Worm (Caenorhabditis elegans): ENCODE results near the gene C18D11.9.

Gene C18D11.9

DNA sequence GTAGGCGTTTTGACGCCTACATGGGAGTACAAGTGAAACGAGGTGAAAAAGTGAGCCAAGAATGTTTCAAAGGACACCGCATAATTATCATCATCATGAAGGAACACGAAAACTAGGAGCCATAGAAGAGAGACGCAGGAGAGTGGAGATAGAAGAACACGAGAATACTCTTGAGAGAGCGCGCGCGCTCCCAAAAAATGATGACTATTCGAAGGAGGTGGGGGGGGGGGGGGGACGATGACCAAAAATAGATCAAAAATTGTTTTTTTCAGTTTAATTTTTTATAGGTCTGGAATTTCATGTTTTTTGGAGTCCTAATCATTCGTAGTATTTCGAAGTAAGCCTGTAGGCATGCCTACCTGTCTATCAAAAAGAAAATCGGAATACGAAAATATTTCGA is 27.8 kb downstream of the C18D11.9 start:
- TF ChIP-seq ceh-22 (tag; optimal IDR thresholded peaks at IDR 0.05) (no peak), ceh-34 (tag; optimal IDR thresholded peaks at IDR 0.05) (no peak), eyg-1 (tag; optimal IDR thresholded peaks at IDR 0.05) (no peak), pqm-1 (tag; optimal IDR thresholded peaks at IDR 0.05) (no peak), elt-4 (tag; optimal IDR thresholded peaks at IDR 0.05) (no peak), ref-2 (tag; optimal IDR thresholded peaks at IDR 0.05) (no peak), pros-1 (tag; optimal IDR thresholded peaks at IDR 0.05) (no peak), ama-1 (optimal IDR thresholded peaks at IDR 0.05) (no peak), hlh-8 (tag; optimal IDR thresholded peaks at IDR 0.05) (no peak), pag-3 (tag; optimal IDR thresholded peaks at IDR 0.05; ENCODE audit: borderline replicate concordance) (no peak), ceh-30 (tag; optimal IDR thresholded peaks at IDR 0.05) (no peak), ceh-14 (tag; optimal IDR thresholded peaks at IDR 0.05) (no peak), ttx-3 (tag; optimal IDR thresholded peaks at IDR 0.05) (no peak), elt-2 (tag; optimal IDR thresholded peaks at IDR 0.05) (no peak), lin-11 (tag; optimal IDR thresholded peaks at IDR 0.05) (no peak), ceh-48 (tag; optimal IDR thresholded peaks at IDR 0.05) (no peak), pax-1 (tag; optimal IDR thresholded peaks at IDR 0.05) (no peak), fkh-6 (tag; optimal IDR thresholded peaks at IDR 0.05) (no peak), ceh-6 (GFP tag; optimal IDR thresholded peaks at IDR 0.05) (no peak), nhr-11 (tag; optimal IDR thresholded peaks at IDR 0.05) (no peak)

DNA sequence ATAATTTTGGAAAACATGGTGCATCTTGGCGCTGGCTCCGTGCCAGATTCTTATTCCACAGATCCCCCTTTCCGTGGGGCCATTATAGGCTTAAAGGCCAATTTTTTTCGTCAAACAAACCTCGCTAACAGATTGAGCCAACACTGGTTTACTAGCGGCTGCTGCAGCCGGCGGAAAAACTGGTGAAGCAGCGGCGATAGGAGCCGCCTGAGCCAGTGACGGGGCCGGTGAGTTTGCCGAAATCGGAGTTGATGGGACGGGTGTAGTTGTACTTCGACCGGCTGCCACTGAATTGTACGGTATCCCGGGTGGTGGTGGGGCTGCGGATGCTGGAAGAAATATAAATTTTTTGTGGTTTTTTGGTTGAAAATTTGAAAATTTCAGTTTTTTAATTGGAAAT is 32.8 kb downstream of the C18D11.9 start:
- TF ChIP-seq sox-2 (GFP tag; IDR thresholded peaks at IDR 0.05) (no peak), fkh-10 (GFP tag; optimal IDR thresholded peaks at IDR 0.05) (no peak), lin-11 (tag; optimal IDR thresholded peaks at IDR 0.05) (no peak), dmd-4 (tag; optimal IDR thresholded peaks at IDR 0.05; ENCODE audit: borderline replicate concordance) (no peak), pat-9 (tag; optimal IDR thresholded peaks at IDR 0.05) (no peak), elt-2 (tag; optimal IDR thresholded peaks at IDR 0.05) (no peak)

DNA sequence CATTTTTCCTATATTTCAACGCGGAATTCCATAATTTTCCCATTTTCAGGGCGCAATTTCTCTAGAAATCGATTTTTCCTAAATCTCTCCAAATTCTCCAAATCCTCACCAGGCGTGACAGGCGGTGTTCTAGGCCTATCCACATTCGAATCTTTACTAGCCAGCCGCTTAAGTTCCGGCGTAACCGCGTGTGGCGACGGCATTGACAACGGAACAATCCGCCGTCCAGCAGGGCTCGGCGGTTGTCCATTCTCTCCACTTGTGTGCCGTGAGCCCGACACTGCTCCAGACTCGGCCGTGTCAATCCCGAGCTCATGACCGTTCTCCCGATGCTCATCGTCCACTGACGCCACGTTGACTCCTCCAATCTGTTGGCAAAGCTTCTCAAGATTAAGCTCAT is 34.1 kb downstream of the C18D11.9 start:
- TF ChIP-seq ceh-31 (tag; optimal IDR thresholded peaks at IDR 0.05) (no peak), elt-4 (tag; optimal IDR thresholded peaks at IDR 0.05) (peak; percentile 40)

DNA sequence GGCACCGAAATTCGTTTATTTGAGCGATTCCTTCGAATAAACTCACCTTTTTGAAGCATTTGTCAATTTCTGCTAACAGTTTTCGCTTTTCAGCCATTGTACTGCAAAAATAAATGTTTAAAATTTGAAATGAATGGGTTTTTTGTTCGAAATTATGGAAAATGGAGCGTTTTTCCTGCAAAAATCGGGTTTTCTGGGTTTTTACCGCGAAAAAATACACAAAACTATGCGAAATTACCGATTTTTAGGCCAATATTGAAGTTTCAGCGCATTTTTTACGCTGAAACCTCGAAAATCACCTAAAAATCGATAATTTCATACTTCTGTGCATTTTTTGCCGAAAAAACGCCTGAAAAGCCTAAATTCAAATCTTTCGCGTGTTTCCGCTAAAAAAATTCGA is 37.4 kb downstream of the C18D11.9 start, which contains the start of gene ntl-3:
TSS of gene ntl-3 (minus strand) at position 101 of the 400 bp plus-strand sequence.
- no peak for TF ChIP-seq T23F11.4 (GFP tag; optimal IDR thresholded peaks at IDR 0.05)
- no peak for TF ChIP-seq ceh-30 (tag; optimal IDR thresholded peaks at IDR 0.05)
- no peak for TF ChIP-seq eyg-1 (tag; optimal IDR thresholded peaks at IDR 0.05)
- TF ChIP-seq fkh-10 (GFP tag; optimal IDR thresholded peaks at IDR 0.05), result no peak
- TF ChIP-seq ceh-22 (tag; optimal IDR thresholded peaks at IDR 0.05), result no peak
- no peak for TF ChIP-seq pat-9 (tag; optimal IDR thresholded peaks at IDR 0.05)
- TF ChIP-seq hlh-8 (tag; optimal IDR thresholded peaks at IDR 0.05), result no peak
- no peak for TF ChIP-seq F13H6.1 (tag; optimal IDR thresholded peaks at IDR 0.05)
- no peak for TF ChIP-seq dve-1 (tag; optimal IDR thresholded peaks at IDR 0.05)
- TF ChIP-seq unc-42 (tag; optimal IDR thresholded peaks at IDR 0.05), result no peak
- TF ChIP-seq ceh-9 (tag; optimal IDR thresholded peaks at IDR 0.05), result no peak
- no peak for TF ChIP-seq npax-4 (tag; optimal IDR thresholded peaks at IDR 0.05)
- no peak for TF ChIP-seq ceh-24 (tag; optimal IDR thresholded peaks at IDR 0.05)
- TF ChIP-seq ztf-16 (tag; optimal IDR thresholded peaks at IDR 0.05), result no peak
- TF ChIP-seq ceh-2 (tag; optimal IDR thresholded peaks at IDR 0.05), result no peak

DNA sequence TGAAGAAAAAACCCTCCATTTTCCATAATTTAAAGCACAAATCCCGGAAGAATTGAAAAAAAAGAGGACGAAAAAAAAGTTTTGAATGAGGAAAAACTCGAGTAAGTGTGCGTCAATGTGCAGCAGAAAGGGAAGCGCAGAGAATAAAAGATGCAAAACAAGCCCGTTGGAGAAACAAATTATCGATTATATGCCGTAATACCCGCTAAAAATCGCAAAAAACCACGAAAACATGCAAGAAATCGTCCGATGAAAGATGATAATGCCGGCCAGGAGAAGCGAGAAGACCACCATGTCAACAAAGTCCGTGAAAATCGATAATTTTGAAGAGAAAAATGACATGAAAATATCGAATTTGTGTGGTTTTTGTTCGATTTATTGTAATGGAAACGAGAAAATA is 38.1 kb downstream of the C18D11.9 start:
- TF ChIP-seq ztf-16 (tag; optimal IDR thresholded peaks at IDR 0.05), result no peak
- peak; percentile 4 for TF ChIP-seq ceh-48 (tag; optimal IDR thresholded peaks at IDR 0.05)

Measured in whole organism, late embryonic.